Fruit fly (Drosophila melanogaster) whole organism, pupa: ENCODE data around the gene rtp.

Experiments
- CG9948 ChIP-seq: fragments of 200-800 bp; sonication (Bioruptor generic); optimal IDR thresholded peaks from 2 replicates; lab custom pipeline; 2018; ENCODE audit warnings: missing biosample characterization, mild to moderate bottlenecking, missing genetic modification characterization, moderate library complexity
- D1 ChIP-seq: fragments of 200-800 bp; sonication (Bioruptor generic); optimal IDR thresholded peaks from 2 replicates; lab custom pipeline; 2018; ENCODE audit warnings: missing biosample characterization, mild to moderate bottlenecking, missing genetic modification characterization, moderate library complexity
- Ets98B ChIP-seq: fragments of 200-800 bp; sonication (Bioruptor generic); IDR thresholded peaks from 2 replicates; pipeline ENCODE4 v1.3.6; 2022; ENCODE audit warnings: missing biosample characterization, missing genetic modification characterization
- Pif1A ChIP-seq: fragments of 200-800 bp; sonication (Bioruptor generic); optimal IDR thresholded peaks from 3 replicates; lab custom pipeline; 2016; ENCODE audit warnings: missing biosample characterization, missing genetic modification characterization
- fd96Ca ChIP-seq: fragments of 200-800 bp; sonication (Bioruptor generic); IDR thresholded peaks from 3 replicates; pipeline ENCODE4 v1.3.6; 2022; ENCODE audit warnings: missing biosample characterization, missing genetic modification characterization

dm6 chr3R:5217278-5217714 lies 19.8 kb downstream of the rtp start, which contains the start of gene cno:
- TF ChIP-seq D1 (tag; lab: Kevin White, UChicago): no peak
- no peak for TF ChIP-seq Pif1A (GFP tag; lab: Kevin White, UChicago)
- no peak for TF ChIP-seq CG9948
- peak; percentile 48; the same call in 1 of the 2 replicates for TF ChIP-seq Ets98B (GFP tag; lab: Robert Waterston, UW)
- TF ChIP-seq fd96Ca (GFP tag; lab: Robert Waterston, UW): 0 out of 3 replicates have a peak, but pooled peaks have one; percentile 22
